Worm (Caenorhabditis elegans) whole organism, L3 larva: ENCODE data around the gene F32D8.11.
A peak's percentile ranks its signal among the peaks of the same experiment; 100 is the strongest.

Experiments used
- R02D3.7 ChIP-seq: fragments of 150-350 bp; optimal IDR thresholded peaks from 2 replicates; lab custom pipeline; 2014; ENCODE audit warnings: missing biosample characterization, missing genetic modification characterization
- ZK546.5 ChIP-seq: sonication (generic microtip); optimal IDR thresholded peaks from 2 replicates; lab custom pipeline; 2017; ENCODE audit warnings: missing biosample characterization, missing genetic modification characterization
- aly-2 ChIP-seq: fragments of 150-350 bp; optimal IDR thresholded peaks from 2 replicates; lab custom pipeline; 2014; ENCODE audit warnings: missing biosample characterization, missing genetic modification characterization
- ama-1 ChIP-seq: fragments of 150-350 bp; optimal IDR thresholded peaks from 2 replicates; lab custom pipeline; 2018
- ceh-16 ChIP-seq: sonication (generic microtip); optimal IDR thresholded peaks from 2 replicates; lab custom pipeline; 2017; ENCODE audit warnings: missing biosample characterization, missing genetic modification characterization
- ceh-28 ChIP-seq: fragments of 150-350 bp; optimal IDR thresholded peaks from 2 replicates; lab custom pipeline; 2014; ENCODE audit warnings: missing biosample characterization, missing genetic modification reagents, missing genetic modification characterization
- ceh-82 ChIP-seq: fragments of 150-350 bp; optimal IDR thresholded peaks from 2 replicates; lab custom pipeline; 2014; ENCODE audit warnings: missing biosample characterization, missing genetic modification characterization
- ceh-9 ChIP-seq: sonication (generic microtip); optimal IDR thresholded peaks from 2 replicates; lab custom pipeline; 2018; ENCODE audit warnings: missing biosample characterization, missing genetic modification characterization
- daf-12 ChIP-seq: fragments of 150-350 bp; optimal IDR thresholded peaks from 2 replicates; lab custom pipeline; 2014; ENCODE audit warnings: missing biosample characterization, missing genetic modification reagents, missing genetic modification characterization
- egl-27 ChIP-seq: sonication (generic microtip); optimal IDR thresholded peaks from 4 replicates; lab custom pipeline; 2017; ENCODE audit warnings: missing biosample characterization, missing genetic modification reagents, missing genetic modification characterization
- elt-1 ChIP-seq: fragments of 150-350 bp; optimal IDR thresholded peaks from 2 replicates; lab custom pipeline; 2014; ENCODE audit warnings: missing biosample characterization, missing genetic modification characterization
- elt-2 ChIP-seq: sonication (generic microtip); optimal IDR thresholded peaks from 2 replicates; lab custom pipeline; 2016; ENCODE audit warnings: missing genetic modification reagents, mild to moderate bottlenecking, missing genetic modification characterization, missing compliant biosample characterization
- elt-3 ChIP-seq, 3 experiments: fragments of 150-350 bp in 1 of 3; sonication (generic microtip) in 2 of 3; optimal IDR thresholded peaks; 2 replicates in 2 of 3; 4 replicates in 1 of 3; lab custom pipeline; 2014 to 2017; ENCODE audit warnings: missing biosample characterization in 3 of 3, missing genetic modification characterization in 3 of 3
- eor-1 ChIP-seq, 2 experiments: fragments of 150-350 bp; optimal IDR thresholded peaks; 2 replicates each; lab custom pipeline; 2014 to 2018; ENCODE audit warnings: missing biosample characterization in 2 of 2, missing genetic modification characterization in 2 of 2
- fkh-10 ChIP-seq: sonication (generic microtip); optimal IDR thresholded peaks from 2 replicates; lab custom pipeline; 2017; ENCODE audit warnings: missing biosample characterization, missing genetic modification reagents, missing genetic modification characterization
- fkh-2 ChIP-seq: fragments of 150-350 bp; optimal IDR thresholded peaks from 2 replicates; lab custom pipeline; 2014; ENCODE audit warnings: missing biosample characterization, missing genetic modification reagents, missing genetic modification characterization
- fos-1 ChIP-seq: fragments of 150-350 bp; optimal IDR thresholded peaks from 2 replicates; lab custom pipeline; 2014; ENCODE audit warnings: missing biosample characterization, missing genetic modification characterization
- hmg-11 ChIP-seq: sonication (generic microtip); optimal IDR thresholded peaks from 2 replicates; lab custom pipeline; 2016; ENCODE audit warnings: missing genetic modification characterization, missing compliant biosample characterization
- jun-1 ChIP-seq: fragments of 150-350 bp; optimal IDR thresholded peaks from 2 replicates; lab custom pipeline; 2014; ENCODE audit warnings: missing biosample characterization, missing genetic modification reagents, missing genetic modification characterization
- lin-15B ChIP-seq: fragments of 150-350 bp; optimal IDR thresholded peaks from 2 replicates; lab custom pipeline; 2014; ENCODE audit warnings: missing biosample characterization, missing genetic modification characterization
- lin-39 ChIP-seq: fragments of 150-350 bp; optimal IDR thresholded peaks from 2 replicates; lab custom pipeline; 2018; ENCODE audit warnings: missing biosample characterization, missing genetic modification reagents, missing genetic modification characterization
- lsy-12 ChIP-seq: sonication (generic microtip); optimal IDR thresholded peaks from 2 replicates; lab custom pipeline; 2016; ENCODE audit warnings: mild to moderate bottlenecking, missing genetic modification characterization, missing compliant biosample characterization
- mml-1 ChIP-seq: fragments of 150-350 bp; sonication (generic microtip); optimal IDR thresholded peaks from 3 replicates; lab custom pipeline; 2014; ENCODE audit warnings: missing biosample characterization, missing genetic modification characterization
- nfya-1 ChIP-seq: sonication (generic microtip); optimal IDR thresholded peaks from 2 replicates; lab custom pipeline; 2017; ENCODE audit warnings: missing genetic modification characterization, mild to moderate bottlenecking, missing compliant biosample characterization, antibody characterized with exemption, moderate library complexity; ENCODE audit not compliant: insufficient read depth
- nhr-11 ChIP-seq: fragments of 150-350 bp; optimal IDR thresholded peaks from 2 replicates; lab custom pipeline; 2014; ENCODE audit warnings: missing biosample characterization, missing genetic modification characterization
- nhr-12 ChIP-seq: fragments of 150-350 bp; optimal IDR thresholded peaks from 2 replicates; lab custom pipeline; 2014; ENCODE audit warnings: missing biosample characterization, missing genetic modification characterization
- nhr-23 ChIP-seq: fragments of 150-350 bp; optimal IDR thresholded peaks from 2 replicates; lab custom pipeline; 2014; ENCODE audit warnings: missing biosample characterization, missing genetic modification reagents, missing genetic modification characterization
- nhr-237 ChIP-seq: fragments of 150-350 bp; optimal IDR thresholded peaks from 2 replicates; lab custom pipeline; 2014; ENCODE audit warnings: missing biosample characterization, missing genetic modification characterization
- nhr-25 ChIP-seq: sonication (generic microtip); optimal IDR thresholded peaks from 2 replicates; lab custom pipeline; 2017; ENCODE audit warnings: missing biosample characterization, missing genetic modification characterization
- nhr-43 ChIP-seq: sonication (generic microtip); optimal IDR thresholded peaks from 2 replicates; lab custom pipeline; 2016; ENCODE audit warnings: mild to moderate bottlenecking, missing genetic modification characterization, missing compliant biosample characterization; ENCODE audit not compliant: poor library complexity, severe bottlenecking
- nhr-67 ChIP-seq: fragments of 150-350 bp; optimal IDR thresholded peaks from 2 replicates; lab custom pipeline; 2014; ENCODE audit warnings: missing biosample characterization, missing genetic modification characterization
- nhr-76 ChIP-seq: fragments of 150-350 bp; sonication (generic microtip); optimal IDR thresholded peaks from 5 replicates; lab custom pipeline; 2014; ENCODE audit warnings: missing biosample characterization, missing genetic modification characterization
- nhr-77 ChIP-seq: fragments of 150-350 bp; optimal IDR thresholded peaks from 2 replicates; lab custom pipeline; 2014; ENCODE audit warnings: missing biosample characterization, missing genetic modification characterization
- pha-4 ChIP-seq: fragments of 150-350 bp; optimal IDR thresholded peaks from 2 replicates; lab custom pipeline; 2014; ENCODE audit warnings: missing biosample characterization, missing genetic modification reagents, missing genetic modification characterization
- pqm-1 ChIP-seq: fragments of 150-350 bp; optimal IDR thresholded peaks from 2 replicates; lab custom pipeline; 2017; ENCODE audit warnings: missing biosample characterization, missing genetic modification characterization, inconsistent platforms
- sea-2 ChIP-seq: fragments of 150-350 bp; sonication (generic microtip); optimal IDR thresholded peaks from 4 replicates; lab custom pipeline; 2014; ENCODE audit warnings: missing biosample characterization, missing genetic modification reagents, missing genetic modification characterization
- skn-1 ChIP-seq: fragments of 150-350 bp; optimal IDR thresholded peaks from 2 replicates; lab custom pipeline; 2014; ENCODE audit warnings: missing biosample characterization, missing genetic modification characterization
- snpc-4 ChIP-seq: fragments of 150-350 bp; optimal IDR thresholded peaks from 2 replicates; lab custom pipeline; 2014; ENCODE audit warnings: missing biosample characterization, missing genetic modification characterization
- tbx-2 ChIP-seq: sonication (generic microtip); optimal IDR thresholded peaks from 2 replicates; lab custom pipeline; 2016; ENCODE audit warnings: mild to moderate bottlenecking, missing genetic modification characterization, missing compliant biosample characterization
- unc-39 ChIP-seq: sonication (generic microtip); optimal IDR thresholded peaks from 4 replicates; lab custom pipeline; 2017; ENCODE audit warnings: missing biosample characterization, missing genetic modification characterization
- unc-62 ChIP-seq: fragments of 150-350 bp; sonication (generic microtip); optimal IDR thresholded peaks from 4 replicates; lab custom pipeline; 2014; ENCODE audit warnings: missing biosample characterization, missing genetic modification reagents, missing genetic modification characterization
- zag-1 ChIP-seq: fragments of 150-350 bp; optimal IDR thresholded peaks from 2 replicates; lab custom pipeline; 2014; ENCODE audit warnings: missing biosample characterization, missing genetic modification characterization
- ztf-11 ChIP-seq: fragments of 150-350 bp; optimal IDR thresholded peaks from 2 replicates; lab custom pipeline; 2014; ENCODE audit warnings: missing biosample characterization, missing genetic modification characterization
- ztf-4 ChIP-seq: fragments of 150-350 bp; optimal IDR thresholded peaks from 2 replicates; lab custom pipeline; 2014; ENCODE audit warnings: missing biosample characterization, missing genetic modification characterization

Gene F32D8.11

DNA sequence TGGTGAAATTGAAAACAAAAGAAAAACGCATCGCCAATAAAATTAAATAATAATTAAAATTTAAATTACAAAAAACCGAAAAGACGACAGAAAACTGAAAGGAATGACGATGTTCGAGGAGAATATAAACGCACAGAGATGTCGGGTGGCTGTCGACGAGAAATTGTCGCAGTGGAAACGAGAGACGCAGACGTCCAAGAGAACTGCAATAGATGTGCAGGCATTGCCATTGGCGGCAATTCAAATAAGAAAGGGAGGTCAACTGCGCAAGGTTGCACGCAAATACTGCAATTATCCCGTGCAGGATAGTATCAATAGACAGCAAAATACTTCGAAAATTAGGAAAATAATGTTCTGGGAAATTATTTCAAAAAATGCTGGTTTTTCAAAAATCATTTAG is 8.2 kb upstream of the F32D8.11 start (continued):
- peak; percentile 96 for TF ChIP-seq tbx-2 (tag; lab: Kevin White, UChicago)
- TF ChIP-seq mml-1 (tag; lab: Kevin White, UChicago) = no peak
- peak; percentile 98 for TF ChIP-seq lin-39
- peak; percentile 95 for TF ChIP-seq ceh-28
- peak; percentile 79 for TF ChIP-seq aly-2 (tag; lab: Kevin White, UChicago)

DNA sequence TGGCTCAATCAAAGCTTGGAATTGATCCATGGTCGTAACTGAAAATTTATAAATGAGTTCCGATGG is 8.0 kb upstream of the F32D8.11 start, which contains the start of gene sec-61.G:
TSS of gene sec-61.G (minus strand) at position 38 of the 66 bp plus-strand sequence.
- TF ChIP-seq lsy-12 (no peak), ceh-9 (tag; lab: Kevin White, UChicago) (no peak), tbx-2 (tag; lab: Kevin White, UChicago) (no peak), elt-3 (tag; optimal IDR thresholded peaks at IDR 0.05; lab: Kevin White, UChicago) (no peak), eor-1 (tag; optimal IDR thresholded peaks at IDR 0.05; lab: Kevin White, UChicago) (no peak), snpc-4 (tag; lab: Kevin White, UChicago) (no peak)
- TF ChIP-seq, all 47 proteins: peak for 0

DNA sequence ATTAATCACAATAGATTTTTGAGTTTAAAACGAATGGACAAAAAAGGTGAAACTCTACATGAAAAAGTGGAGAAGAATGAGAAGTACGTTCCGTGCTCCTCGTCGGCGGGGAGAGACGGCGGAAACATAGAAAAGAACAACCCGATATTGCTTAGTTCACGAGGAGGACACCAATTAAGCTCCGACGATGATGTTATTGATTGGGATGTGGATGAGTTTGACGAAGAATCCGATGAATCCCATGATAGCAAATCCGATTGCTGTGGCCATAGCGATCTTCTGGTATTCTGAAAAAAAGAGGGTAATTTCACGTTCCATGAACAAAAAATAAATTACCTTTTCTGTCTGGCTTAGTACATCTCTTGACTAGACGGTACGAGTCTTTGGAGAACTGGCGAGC is 7.8 kb upstream of the F32D8.11 start:
- TF ChIP-seq aly-2 (tag; lab: Kevin White, UChicago) (no peak), nhr-25 (tag; lab: Kevin White, UChicago) (no peak), elt-3 (tag; optimal IDR thresholded peaks at IDR 0.05; lab: Kevin White, UChicago) (no peak), pha-4 (tag; lab: Kevin White, UChicago) (no peak), hmg-11 (tag; lab: Kevin White, UChicago) (no peak)

DNA sequence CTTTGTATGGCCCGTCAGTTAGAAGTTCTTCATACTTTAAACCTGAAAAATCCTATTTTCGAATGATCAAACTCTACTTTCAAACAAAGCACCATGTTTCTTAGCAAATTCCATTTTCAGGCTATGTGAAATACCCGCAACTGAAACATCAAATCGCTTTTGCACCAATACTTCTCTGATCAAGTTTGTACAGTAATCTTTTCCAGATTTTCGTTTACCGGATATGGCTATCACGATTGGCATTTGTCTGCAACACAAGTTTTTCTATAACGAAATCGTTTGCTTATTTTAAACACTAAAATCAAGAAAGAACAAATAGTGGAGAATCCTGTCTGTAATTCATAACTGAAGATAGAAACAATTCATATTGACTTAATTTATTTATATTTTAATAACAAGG is 7.4 kb upstream of the F32D8.11 start, which contains the start of gene F32D8.13:
TSS of gene F32D8.13 (minus strand) at position 249 of the 400 bp plus-strand sequence.
- TF ChIP-seq nhr-43 (tag; lab: Kevin White, UChicago) (peak; percentile 5), unc-39 (no peak), nhr-23 (tag; lab: Kevin White, UChicago) (peak; percentile 18)

DNA sequence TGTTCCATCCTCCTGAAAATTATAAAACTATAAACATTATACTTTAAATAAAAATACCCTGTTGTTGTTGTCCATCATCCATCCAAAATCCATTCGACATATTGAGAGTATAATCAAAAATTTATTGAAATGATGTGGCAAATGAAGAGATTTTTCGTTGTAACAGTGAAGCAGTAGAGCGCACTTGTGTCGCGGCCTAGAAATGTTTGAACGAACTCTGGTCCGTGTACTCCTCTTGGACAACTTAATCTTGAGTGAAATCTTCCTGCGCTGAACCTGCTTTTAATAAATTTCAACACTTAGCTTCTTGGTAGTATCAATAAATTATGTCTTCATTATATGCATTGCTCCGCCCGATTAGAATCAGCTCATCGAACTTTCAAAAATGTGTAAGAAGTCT is 5.7 kb upstream of the F32D8.11 start, which contains the start of the genes F32D8.14 and F32D8.5:
TSS of gene F32D8.14 (minus strand) at position 188 of the 400 bp plus-strand sequence.
TSS of gene F32D8.5 (plus strand) at position 200 of the 400 bp plus-strand sequence.
- no peak for TF ChIP-seq unc-39
- TF ChIP-seq unc-62 (GFP tag; lab: Kevin White, UChicago) = no peak
- no peak for TF ChIP-seq eor-1 (tag; optimal IDR thresholded peaks at IDR 0.05; lab: Kevin White, UChicago)
- no peak for TF ChIP-seq fos-1 (tag; lab: Kevin White, UChicago)
- peak; percentile 5 for TF ChIP-seq ceh-82 (tag; lab: Kevin White, UChicago)
- peak; percentile 40 for TF ChIP-seq pqm-1 (tag; lab: Kevin White, UChicago)
- peak; percentile 81 for TF ChIP-seq pha-4 (tag; lab: Kevin White, UChicago)
- TF ChIP-seq elt-3 (tag; optimal IDR thresholded peaks at IDR 0.05; lab: Kevin White, UChicago) = no peak
- peak; percentile 90 for TF ChIP-seq lin-39
- TF ChIP-seq snpc-4 (tag; lab: Kevin White, UChicago) = peak; percentile 88
- TF ChIP-seq nhr-237 = no peak
- TF ChIP-seq ztf-11 (tag; lab: Kevin White, UChicago) = no peak
- TF ChIP-seq nhr-76 (tag; lab: Kevin White, UChicago) = no peak
- no peak for TF ChIP-seq zag-1
- TF ChIP-seq fkh-2 = no peak
- peak; percentile 51 for TF ChIP-seq ceh-28
- TF ChIP-seq aly-2 (tag; lab: Kevin White, UChicago) = no peak
- no peak for TF ChIP-seq sea-2 (GFP tag; lab: Kevin White, UChicago)
- TF ChIP-seq elt-2 = peak; percentile 42
- TF ChIP-seq lin-15B (tag; lab: Kevin White, UChicago) = peak; percentile 92
- no peak for TF ChIP-seq nhr-67 (tag; lab: Kevin White, UChicago)
- peak; percentile 41 for TF ChIP-seq R02D3.7
- TF ChIP-seq nhr-23 (tag; lab: Kevin White, UChicago) = peak; percentile 91
- peak; percentile 81 for TF ChIP-seq nfya-1 (tag; lab: Kevin White, UChicago)
- TF ChIP-seq daf-12 (tag; lab: Kevin White, UChicago) = no peak
- TF ChIP-seq ztf-4 (tag; lab: Kevin White, UChicago) = peak; percentile 53
- peak; percentile 19 for TF ChIP-seq ama-1 (lab: Kevin White, UChicago)
- no peak for TF ChIP-seq nhr-12 (tag; lab: Kevin White, UChicago)
- no peak for TF ChIP-seq nhr-11
- TF ChIP-seq tbx-2 (tag; lab: Kevin White, UChicago) = no peak
- TF ChIP-seq ceh-16 (tag; lab: Kevin White, UChicago) = no peak
- no peak for TF ChIP-seq ceh-9 (tag; lab: Kevin White, UChicago)
- peak; percentile 50 for TF ChIP-seq lsy-12
- TF ChIP-seq mml-1 (tag; lab: Kevin White, UChicago) = no peak
- TF ChIP-seq nhr-25 (tag; lab: Kevin White, UChicago) = peak; percentile 88
- TF ChIP-seq jun-1 (tag; lab: Kevin White, UChicago) = no peak
- TF ChIP-seq skn-1 (tag; lab: Kevin White, UChicago) = peak; percentile 50
- TF ChIP-seq nhr-43 (tag; lab: Kevin White, UChicago) = peak; percentile 93
- peak; percentile 65 for TF ChIP-seq elt-1 (tag; lab: Kevin White, UChicago)
- no peak for TF ChIP-seq nhr-77
- TF ChIP-seq ZK546.5 (tag; lab: Kevin White, UChicago) = peak; percentile 42
- TF ChIP-seq egl-27 (tag; lab: Kevin White, UChicago) = no peak
- TF ChIP-seq hmg-11 (tag; lab: Kevin White, UChicago) = peak; percentile 53
- TF ChIP-seq fkh-10 (GFP tag; lab: Kevin White, UChicago) = no peak
